Fruit fly (Drosophila melanogaster): ENCODE data around the gene PKD.
A peak's percentile ranks its signal among the peaks of the same experiment; 100 is the strongest.

Gene PKD

DNA sequence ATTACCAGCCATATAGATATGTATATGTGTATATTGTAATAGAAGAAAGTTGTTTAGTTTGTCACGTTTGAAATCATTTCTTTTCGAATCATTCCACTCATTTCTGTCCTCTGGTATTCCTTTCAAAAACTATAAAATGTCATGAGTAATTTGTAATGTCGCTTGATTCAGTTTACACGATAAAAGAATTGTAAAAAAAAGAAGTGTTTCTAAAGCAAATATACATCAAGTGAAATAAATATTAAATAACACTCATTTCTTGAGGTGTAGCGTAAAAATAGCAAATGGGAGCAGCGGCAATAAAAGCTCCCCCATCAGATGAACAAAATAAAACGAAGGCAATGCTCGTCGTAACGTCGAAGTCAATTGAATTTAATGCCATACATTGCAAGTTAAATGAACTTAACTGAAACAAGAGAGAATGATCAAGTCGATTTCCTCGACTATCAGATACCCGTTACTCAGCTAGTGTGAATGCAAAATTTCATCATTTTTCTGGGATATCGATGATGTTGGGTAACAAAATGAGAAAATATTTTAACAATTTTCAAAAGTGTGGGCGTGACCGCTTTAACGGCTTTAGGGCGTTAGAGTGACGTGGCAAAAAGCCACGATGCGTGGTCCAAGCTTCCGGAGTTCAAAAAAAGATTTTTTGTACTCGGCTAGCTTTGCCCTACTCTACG lies 18.8 kb downstream of the PKD start (continued):
- TF ChIP-seq Sox102F (GFP tag; optimal IDR thresholded peaks at IDR 0.05) (peak; percentile 61), crol (GFP tag; IDR thresholded peaks at IDR 0.05) (no peak), PHDP (tag; optimal IDR thresholded peaks at IDR 0.05) (peak; percentile 5), CG2199 (GFP tag; IDR thresholded peaks at IDR 0.05) (no peak), Hsf (GFP tag; optimal IDR thresholded peaks at IDR 0.05) (peak; percentile 5), HmgD (GFP tag; optimal IDR thresholded peaks at IDR 0.05) (no peak), CG9609 (GFP tag; optimal IDR thresholded peaks at IDR 0.05) (no peak), corto (GFP tag; optimal IDR thresholded peaks at IDR 0.05) (no peak), CG9437 (GFP tag; optimal IDR thresholded peaks at IDR 0.05) (no peak), sens (GFP tag) (peak; percentile 66), CHES-1-like (GFP tag; optimal IDR thresholded peaks at IDR 0.05) (no peak), toy (GFP tag; IDR thresholded peaks at IDR 0.05) (no peak), Oli (tag; optimal IDR thresholded peaks at IDR 0.05) (peak; percentile 38), phol (tag; optimal IDR thresholded peaks at IDR 0.05) (peak; percentile 18), CoRest (tag; optimal IDR thresholded peaks at IDR 0.05) (peak; percentile 46), CG15601 (tag; optimal IDR thresholded peaks at IDR 0.05) (no peak), CG3995 (GFP tag; optimal IDR thresholded peaks at IDR 0.05) (no peak), zen (tag; optimal IDR thresholded peaks at IDR 0.05) (no peak), odd (GFP tag; optimal IDR thresholded peaks at IDR 0.05) (no peak), CG16779 (GFP tag; IDR thresholded peaks at IDR 0.05) (no peak)

- TF ChIP-seq Blimp-1 (GFP tag; optimal IDR thresholded peaks at IDR 0.05): peak; percentile 53
- TF ChIP-seq CG2199 (GFP tag; IDR thresholded peaks at IDR 0.05): peak; percentile 4; the same call in 1 of the 3 replicates
- TF ChIP-seq sqz (GFP tag; optimal IDR thresholded peaks at IDR 0.05): peak; percentile 12
- TF ChIP-seq nom (GFP tag; optimal IDR thresholded peaks at IDR 0.05): peak; percentile 64
- TF ChIP-seq Med (GFP tag): peak; percentile 4
- no peak for TF ChIP-seq CG12104 (GFP tag; optimal IDR thresholded peaks at IDR 0.05)
These were observed 19.7 kb downstream of the PKD start for dm6 chr3R:18294488-18294887.

DNA sequence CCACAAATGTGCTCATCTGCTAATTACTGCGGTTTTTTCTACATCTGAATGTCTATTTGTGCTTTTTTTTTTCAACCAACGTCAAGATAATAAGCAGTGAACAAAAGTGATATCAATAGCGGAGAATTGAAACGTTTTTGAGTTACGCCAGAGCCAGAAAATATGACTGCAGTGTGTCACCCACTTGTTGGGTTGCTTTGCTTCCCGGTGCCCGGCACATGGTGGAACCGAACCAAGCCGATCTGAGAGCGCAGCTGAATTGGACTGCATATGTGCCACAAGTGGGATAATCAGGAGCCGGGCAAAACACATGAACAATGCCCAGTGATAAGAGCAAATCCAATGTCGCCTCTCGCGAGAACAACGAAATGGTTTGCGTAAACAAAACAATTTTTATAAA lies 21.8 kb downstream of the PKD start:
- TF ChIP-seq twi (tag; optimal IDR thresholded peaks at IDR 0.05) (peak; percentile 80), Dad (GFP tag; optimal IDR thresholded peaks at IDR 0.05) (no peak)

dm6 chr3R:18291831-18292230 lies 22.4 kb downstream of the PKD start:
- TF ChIP-seq wor (GFP tag; IDR thresholded peaks at IDR 0.05): no peak
- peak; percentile 28 for TF ChIP-seq sug (tag; optimal IDR thresholded peaks at IDR 0.05)
- peak; percentile 45 for TF ChIP-seq sd (tag; optimal IDR thresholded peaks at IDR 0.05)
- TF ChIP-seq grn (GFP tag; optimal IDR thresholded peaks at IDR 0.05): peak; percentile 43
- peak; percentile 69 for TF ChIP-seq CG34376 (GFP tag; optimal IDR thresholded peaks at IDR 0.05)
- peak; percentile 79 for TF ChIP-seq exex (tag; optimal IDR thresholded peaks at IDR 0.05)

- TF ChIP-seq nom (GFP tag; optimal IDR thresholded peaks at IDR 0.05) (no peak), CG17829 (tag; optimal IDR thresholded peaks at IDR 0.05) (no peak), Six4 (GFP tag; optimal IDR thresholded peaks at IDR 0.05) (no peak), H2.0 (GFP tag; IDR thresholded peaks at IDR 0.05) (no peak), hkb (optimal IDR thresholded peaks at IDR 0.05) (no peak), hkb (GFP tag; IDR thresholded peaks at IDR 0.05) (no peak), sisA (GFP tag; IDR thresholded peaks at IDR 0.05) (no peak), CG15514 (GFP tag; optimal IDR thresholded peaks at IDR 0.05) (no peak), CG2116 (GFP tag; optimal IDR thresholded peaks at IDR 0.05) (no peak), CG6175 (GFP tag; IDR thresholded peaks at IDR 0.05) (no peak), MBD-R2 (GFP tag; IDR thresholded peaks at IDR 0.05) (no peak), CG17328 (GFP tag; IDR thresholded peaks at IDR 0.05) (no peak), Gsc (GFP tag; IDR thresholded peaks at IDR 0.05) (no peak), tio (GFP tag; optimal IDR thresholded peaks at IDR 0.05) (no peak)
These were observed 25.5 kb downstream of the PKD start, which contains the start of gene CG7131 for dm6 chr3R:18288677-18289076. CG7131 (minus strand) TSS chr3R:18288777.
